Fruit fly (Drosophila melanogaster) whole organism, embryonic: ENCODE data around the gene mmy.

Source experiments
- ATbp ChIP-seq: fragments of 200-800 bp; sonication (Bioruptor generic); optimal IDR thresholded peaks from 2 replicates; lab custom pipeline; 2017; ENCODE audit warnings: missing biosample characterization, mild to moderate bottlenecking, missing genetic modification characterization, missing genetic modification reagents
- Bgb ChIP-seq: fragments of 200-800 bp; sonication (Bioruptor generic); IDR thresholded peaks from 2 replicates; pipeline ENCODE4 v1.3.6; 2022; ENCODE audit warnings: missing biosample characterization, missing genetic modification characterization; ENCODE audit not compliant: partially characterized antibody
- CG1024 ChIP-seq: fragments of 200-800 bp; sonication (Bioruptor generic); IDR thresholded peaks from 2 replicates; pipeline ENCODE4 v1.3.6; 2022; ENCODE audit warnings: missing biosample characterization, missing genetic modification characterization
- CG10267 ChIP-seq: fragments of 200-800 bp; sonication (Bioruptor generic); optimal IDR thresholded peaks from 2 replicates; lab custom pipeline; 2018; ENCODE audit warnings: missing biosample characterization, mild to moderate bottlenecking, missing genetic modification characterization, moderate library complexity
- CG10565 ChIP-seq: fragments of 200-800 bp; sonication (Bioruptor generic); optimal IDR thresholded peaks from 3 replicates; lab custom pipeline; 2016; ENCODE audit warnings: missing biosample characterization, mild to moderate bottlenecking, missing genetic modification characterization
- CG17385 ChIP-seq: fragments of 200-800 bp; sonication (Bioruptor generic); optimal IDR thresholded peaks from 3 replicates; lab custom pipeline; 2018; ENCODE audit warnings: missing biosample characterization, mild to moderate bottlenecking, missing genetic modification characterization
- CG17568 ChIP-seq: fragments of 200-800 bp; sonication (Bioruptor generic); optimal IDR thresholded peaks from 2 replicates; lab custom pipeline; 2018; ENCODE audit warnings: missing biosample characterization, mild to moderate bottlenecking, missing genetic modification characterization, moderate library complexity
- CG17829 ChIP-seq: fragments of 200-800 bp; optimal IDR thresholded peaks from 2 replicates; lab custom pipeline; 2019; ENCODE audit warnings: missing biosample characterization, mild to moderate bottlenecking, missing genetic modification characterization, moderate library complexity
- CG18262 ChIP-seq: fragments of 200-800 bp; optimal IDR thresholded peaks from 3 replicates; lab custom pipeline; 2019; ENCODE audit warnings: missing biosample characterization, mild to moderate bottlenecking, missing genetic modification characterization, moderate library complexity
- CG2116 ChIP-seq: fragments of 200-800 bp; sonication (Bioruptor generic); optimal IDR thresholded peaks from 3 replicates; lab custom pipeline; 2018; ENCODE audit warnings: missing biosample characterization, mild to moderate bottlenecking, missing genetic modification characterization
- CG3281 ChIP-seq: fragments of 200-800 bp; sonication (Bioruptor generic); optimal IDR thresholded peaks from 3 replicates; lab custom pipeline; 2017; ENCODE audit warnings: missing biosample characterization, mild to moderate bottlenecking, missing genetic modification characterization
- CG3838 ChIP-seq: fragments of 200-800 bp; sonication (Bioruptor generic); optimal IDR thresholded peaks from 3 replicates; lab custom pipeline; 2016; ENCODE audit warnings: missing biosample characterization, missing genetic modification characterization
- CG3995 ChIP-seq: fragments of 200-800 bp; sonication (Bioruptor generic); optimal IDR thresholded peaks from 3 replicates; lab custom pipeline; 2016; ENCODE audit warnings: missing biosample characterization, missing genetic modification characterization
- CG4404 ChIP-seq: fragments of 200-800 bp; sonication (Bioruptor generic); IDR thresholded peaks from 2 replicates; pipeline ENCODE4 v1.3.6; 2022; ENCODE audit warnings: missing biosample characterization, missing genetic modification characterization
- CG6254 ChIP-seq: fragments of 200-800 bp; sonication (Bioruptor generic); optimal IDR thresholded peaks from 3 replicates; lab custom pipeline; 2017; ENCODE audit warnings: mild to moderate bottlenecking, missing biosample characterization, missing genetic modification reagents, missing genetic modification characterization
- CG6813 ChIP-seq: fragments of 200-800 bp; sonication (Bioruptor generic); optimal IDR thresholded peaks from 2 replicates; lab custom pipeline; 2017; ENCODE audit warnings: missing biosample characterization, missing genetic modification characterization, mild to moderate bottlenecking, moderate library complexity, missing genetic modification reagents
- CG7357 ChIP-seq: fragments of 200-800 bp; sonication (Bioruptor generic); IDR thresholded peaks from 3 replicates; pipeline ENCODE4 v1.3.6; 2022; ENCODE audit warnings: missing biosample characterization, missing genetic modification characterization
- CG7786 ChIP-seq: fragments of 200-800 bp; sonication (Bioruptor generic); optimal IDR thresholded peaks from 2 replicates; lab custom pipeline; 2016; ENCODE audit warnings: missing biosample characterization, missing genetic modification characterization
- CTCF ChIP-seq: fragments of 200-800 bp; sonication (Bioruptor generic); optimal IDR thresholded peaks from 2 replicates; lab custom pipeline; 2017; ENCODE audit warnings: missing biosample characterization, mild to moderate bottlenecking, missing genetic modification characterization, moderate library complexity
- CrebB ChIP-seq: fragments of 200-800 bp; sonication (Bioruptor generic); optimal IDR thresholded peaks from 3 replicates; lab custom pipeline; 2018; ENCODE audit warnings: missing biosample characterization, mild to moderate bottlenecking, missing genetic modification characterization
- Dp ChIP-seq: fragments of 200-800 bp; sonication (Bioruptor generic); optimal IDR thresholded peaks from 2 replicates; lab custom pipeline; 2018; ENCODE audit warnings: missing biosample characterization, mild to moderate bottlenecking, missing genetic modification characterization, moderate library complexity
- E2f2 ChIP-seq: fragments of 200-800 bp; sonication (Bioruptor generic); IDR thresholded peaks from 2 replicates; pipeline ENCODE4 v1.3.6; 2022; ENCODE audit warnings: missing biosample characterization, missing genetic modification characterization
- Ets65A ChIP-seq: fragments of 200-800 bp; sonication (Bioruptor generic); peaks from one replicate; lab custom pipeline; 2016; ENCODE audit warnings: missing biosample characterization, missing genetic modification characterization
- HLH54F ChIP-seq: fragments of 200-800 bp; sonication (Bioruptor generic); optimal IDR thresholded peaks from 3 replicates; lab custom pipeline; 2016; ENCODE audit warnings: missing biosample characterization, missing genetic modification characterization
- Hr78 ChIP-seq, 2 experiments: fragments of 200-800 bp in 1 of 2; fragments of >200 bp in 1 of 2; sonication (Bioruptor generic) in 1 of 2; optimal IDR thresholded peaks; 2 replicates each; lab custom pipeline; 2017 to 2019; ENCODE audit warnings: missing biosample characterization in 2 of 2, missing genetic modification characterization in 2 of 2, mild to moderate bottlenecking in 1 of 2, moderate library complexity in 1 of 2
- Med ChIP-seq: fragments of 200-800 bp; sonication (Bioruptor generic); peaks from one replicate; lab custom pipeline; 2016; ENCODE audit warnings: missing biosample characterization, missing genetic modification characterization, mild to moderate bottlenecking, inconsistent platforms, moderate library complexity
- NC2α ChIP-seq: fragments of 200-800 bp; sonication (Bioruptor generic); optimal IDR thresholded peaks from 2 replicates; lab custom pipeline; 2016; ENCODE audit warnings: missing biosample characterization, missing genetic modification characterization
- NfI ChIP-seq: fragments of 200-800 bp; sonication (Bioruptor generic); optimal IDR thresholded peaks from 3 replicates; lab custom pipeline; 2018; ENCODE audit warnings: missing biosample characterization, mild to moderate bottlenecking, missing genetic modification characterization, moderate library complexity
- Opbp ChIP-seq: fragments of 200-800 bp; sonication (Bioruptor generic); IDR thresholded peaks from 3 replicates; pipeline ENCODE4 v1.3.6; 2022; ENCODE audit warnings: missing biosample characterization, missing genetic modification characterization; ENCODE audit not compliant: partially characterized antibody
- Six4 ChIP-seq: fragments of 200-800 bp; sonication (Bioruptor generic); optimal IDR thresholded peaks from 2 replicates; lab custom pipeline; 2016; ENCODE audit warnings: missing biosample characterization, missing genetic modification characterization
- Ssrp ChIP-seq: fragments of 200-800 bp; sonication (Bioruptor generic); optimal IDR thresholded peaks from 2 replicates; lab custom pipeline; 2018; ENCODE audit warnings: missing biosample characterization, mild to moderate bottlenecking, missing genetic modification characterization, moderate library complexity
- Trl ChIP-seq, 3 experiments: fragments of >200 bp in 2 of 3; fragments of 200-800 bp in 1 of 3; sonication (Bioruptor generic) in 1 of 3; optimal IDR thresholded peaks; 2 replicates in 1 of 3; 3 replicates in 2 of 3; lab custom pipeline; 2016 to 2017; ENCODE audit warnings: missing biosample characterization in 1 of 3, missing genetic modification characterization in 1 of 3
- bigmax ChIP-seq: fragments of 200-800 bp; sonication (Bioruptor generic); optimal IDR thresholded peaks from 2 replicates; lab custom pipeline; 2018; ENCODE audit warnings: missing biosample characterization, mild to moderate bottlenecking, missing genetic modification characterization
- cg ChIP-seq: fragments of 200-800 bp; sonication (Bioruptor generic); optimal IDR thresholded peaks from 3 replicates; lab custom pipeline; 2019; ENCODE audit warnings: missing biosample characterization, mild to moderate bottlenecking, missing genetic modification characterization, moderate library complexity
- chinmo ChIP-seq: fragments of 200-800 bp; sonication (Bioruptor generic); IDR thresholded peaks from 4 replicates; pipeline ENCODE4 v1.3.6; 2022; ENCODE audit warnings: missing biosample characterization, missing genetic modification characterization; ENCODE audit not compliant: partially characterized antibody
- exex ChIP-seq: fragments of 200-800 bp; sonication (Bioruptor generic); optimal IDR thresholded peaks from 4 replicates; lab custom pipeline; 2018; ENCODE audit warnings: missing biosample characterization, mild to moderate bottlenecking, missing genetic modification characterization, moderate library complexity
- ken ChIP-seq: fragments of 200-800 bp; sonication (Bioruptor generic); IDR thresholded peaks from 3 replicates; pipeline ENCODE4 v1.3.6; 2022; ENCODE audit warnings: missing biosample characterization, missing genetic modification characterization
- pzg ChIP-seq: fragments of 200-800 bp; sonication (Bioruptor generic); optimal IDR thresholded peaks from 3 replicates; lab custom pipeline; 2018; ENCODE audit warnings: missing biosample characterization, mild to moderate bottlenecking, missing genetic modification characterization, moderate library complexity
- sd ChIP-seq: fragments of 200-800 bp; sonication (Bioruptor generic); optimal IDR thresholded peaks from 3 replicates; lab custom pipeline; 2018; ENCODE audit warnings: missing biosample characterization, mild to moderate bottlenecking, missing genetic modification characterization, moderate library complexity
- sens ChIP-seq: fragments of 200-800 bp; sonication (Bioruptor generic); peaks from one replicate; lab custom pipeline; 2016; ENCODE audit warnings: missing biosample characterization, missing genetic modification characterization
- sens-2 ChIP-seq: fragments of 200-800 bp; sonication (Bioruptor generic); IDR thresholded peaks from 2 replicates; pipeline ENCODE4 v1.3.6; 2022; ENCODE audit warnings: missing biosample characterization, missing genetic modification characterization
- sob ChIP-seq: fragments of 200-800 bp; sonication (Bioruptor generic); IDR thresholded peaks from 2 replicates; pipeline ENCODE4 v1.3.6; 2022; ENCODE audit warnings: missing biosample characterization, missing genetic modification characterization
- stwl ChIP-seq: fragments of 200-800 bp; sonication (Bioruptor generic); optimal IDR thresholded peaks from 3 replicates; lab custom pipeline; 2018; ENCODE audit warnings: missing biosample characterization, mild to moderate bottlenecking, missing genetic modification characterization, moderate library complexity
- sug ChIP-seq: fragments of 200-800 bp; optimal IDR thresholded peaks from 2 replicates; lab custom pipeline; 2019; ENCODE audit warnings: missing biosample characterization, mild to moderate bottlenecking, missing genetic modification characterization, moderate library complexity
- trem ChIP-seq: fragments of 200-800 bp; optimal IDR thresholded peaks from 3 replicates; lab custom pipeline; 2019; ENCODE audit warnings: missing biosample characterization, mild to moderate bottlenecking, missing genetic modification characterization, moderate library complexity
- vvl ChIP-seq: fragments of 200-800 bp; sonication (Bioruptor generic); IDR thresholded peaks from 2 replicates; pipeline ENCODE4 v1.3.6; 2022; ENCODE audit warnings: missing biosample characterization, missing genetic modification characterization

mmy gene

dm6 chr2L:6455032-6455954 is 18.4 kb downstream of the mmy start, which contains the start of gene retm (continued):
- TF ChIP-seq CrebB (peak; percentile 14), ATbp (GFP tag; lab: Kevin White, UChicago) (no peak), NfI (peak; percentile 9), Opbp (GFP tag; lab: Robert Waterston, UW) (peak; percentile 28; the same call in 1 of the 3 replicates), vvl (GFP tag; lab: Robert Waterston, UW) (peak; percentile 42; the same call in 1 of the 2 replicates), CG3281 (GFP tag; lab: Kevin White, UChicago) (peak; percentile 3), CG6254 (no peak), sug (peak; percentile 4), bigmax (peak; percentile 52), CG7357 (GFP tag; lab: Robert Waterston, UW) (peak; percentile 91), Hr78 (GFP tag; optimal IDR thresholded peaks at IDR 0.05; lab: Kevin White, UChicago) (no peak), sd (tag; lab: Kevin White, UChicago) (peak; percentile 71), CG17385 (GFP tag; lab: Kevin White, UChicago) (no peak), Trl (optimal IDR thresholded peaks at IDR 0.05; lab: Kevin White, UChicago) (peak in 1 of 2 experiments; percentile 12), Trl (GFP tag; optimal IDR thresholded peaks at IDR 0.05; lab: Kevin White, UChicago) (no peak), Ssrp (tag; lab: Kevin White, UChicago) (peak; percentile 1), CG17568 (GFP tag; lab: Kevin White, UChicago) (peak; percentile 39), ken (GFP tag; lab: Robert Waterston, UW) (0 out of 3 replicates have a peak, but pooled peaks have one; percentile 4), cg (GFP tag; lab: Kevin White, UChicago) (peak; percentile 90), sob (GFP tag; lab: Robert Waterston, UW) (peak; percentile 30; the same call in 1 of the 2 replicates), CG6813 (GFP tag; lab: Kevin White, UChicago) (peak; percentile 10)
- TF ChIP-seq, all 482 proteins: peak for 74

DNA sequence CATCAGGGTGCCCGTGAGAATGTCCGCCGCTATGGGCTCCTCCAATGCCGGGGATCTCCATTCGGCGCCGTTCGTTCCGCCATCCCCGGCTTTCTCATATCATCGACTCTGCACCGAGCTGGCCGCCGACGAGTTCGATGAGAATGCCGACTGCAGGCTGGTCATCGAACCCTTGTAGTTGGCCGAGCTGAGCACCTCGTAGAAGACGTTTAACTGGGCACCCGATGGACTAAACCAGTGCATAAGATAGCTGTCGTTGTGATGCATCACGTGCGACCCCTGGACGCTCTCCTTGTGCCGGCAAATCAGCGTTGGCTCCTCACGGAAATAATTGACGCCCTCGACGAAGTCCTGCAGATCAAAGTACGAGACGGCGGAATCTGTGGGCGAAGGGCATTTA is 24.0 kb downstream of the mmy start:
- TF ChIP-seq Ets65A (GFP tag; lab: Kevin White, UChicago), result peak; percentile 89
- TF ChIP-seq CG10565 (GFP tag; lab: Kevin White, UChicago), result no peak
- 0 out of 4 replicates have a peak, but pooled peaks have one; percentile 18 for TF ChIP-seq chinmo (GFP tag; lab: Robert Waterston, UW)
- peak; percentile 43 for TF ChIP-seq Med (GFP tag; lab: Kevin White, UChicago)
- TF ChIP-seq sens, result peak; percentile 26
- TF ChIP-seq Bgb (GFP tag; lab: Robert Waterston, UW), result 0 out of 2 replicates have a peak, but pooled peaks have one; percentile 10
- 0 out of 2 replicates have a peak, but pooled peaks have one; percentile 3 for TF ChIP-seq CG1024 (GFP tag; lab: Robert Waterston, UW)
- no peak for TF ChIP-seq HLH54F (GFP tag; lab: Kevin White, UChicago)

DNA sequence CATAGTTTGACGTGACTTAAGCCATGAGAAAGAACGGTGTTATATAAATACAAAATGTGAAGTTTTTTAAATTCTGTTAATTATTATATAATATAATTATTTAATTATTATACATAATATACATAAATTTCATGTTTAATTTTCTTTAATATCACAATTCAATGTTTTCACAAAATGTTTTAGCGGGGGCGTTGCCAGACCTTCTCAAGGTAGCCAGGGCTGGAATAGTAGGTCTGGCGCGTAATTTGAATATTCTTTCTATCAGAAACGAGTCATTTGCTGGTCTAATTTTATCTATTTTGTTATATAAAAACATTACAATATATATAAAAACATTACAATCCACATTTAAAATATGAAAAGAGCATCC is 25.4 kb downstream of the mmy start, which contains the start of gene Acox3:
Gene Acox3, minus strand, starts transcription at position 70 of the 370 bp plus-strand sequence.
- TF ChIP-seq CG2116 (GFP tag; lab: Kevin White, UChicago), result peak; percentile 26
- peak; percentile 41 for TF ChIP-seq pzg (GFP tag; lab: Kevin White, UChicago)
- peak; percentile 35 for TF ChIP-seq CG3995 (GFP tag; lab: Kevin White, UChicago)
- TF ChIP-seq CG17829 (tag; lab: Kevin White, UChicago), result peak; percentile 27
- TF ChIP-seq CG4404, result no peak
- TF ChIP-seq CG7786 (GFP tag; lab: Kevin White, UChicago), result no peak
- TF ChIP-seq CG10267 (tag; lab: Kevin White, UChicago), result peak; percentile 39
- TF ChIP-seq E2f2, result peak; percentile 96
- TF ChIP-seq sens-2 (GFP tag; lab: Robert Waterston, UW), result no peak
- TF ChIP-seq Six4 (GFP tag; lab: Kevin White, UChicago), result no peak
- peak; percentile 97 for TF ChIP-seq Dp (GFP tag; lab: Kevin White, UChicago)
- no peak for TF ChIP-seq CG3838 (GFP tag; lab: Kevin White, UChicago)
- TF ChIP-seq stwl (tag; lab: Kevin White, UChicago), result peak; percentile 62
- peak; percentile 68 for TF ChIP-seq trem (tag; lab: Kevin White, UChicago)
- no peak for TF ChIP-seq NC2α (GFP tag; lab: Kevin White, UChicago)
- TF ChIP-seq CG18262 (tag; lab: Kevin White, UChicago), result peak; percentile 19
- TF ChIP-seq CTCF (GFP tag; lab: Kevin White, UChicago), result peak; percentile 35
- peak; percentile 41 for TF ChIP-seq exex (tag; lab: Kevin White, UChicago)
